Fruit fly (Drosophila melanogaster) whole organism, embryonic: ENCODE results near the gene tbrd-1.

Experiments
- Antp ChIP-seq: fragments of 200-800 bp; sonication (Bioruptor generic); optimal IDR thresholded peaks from 3 replicates; lab custom pipeline; 2016; ENCODE audit warnings: missing biosample characterization, missing genetic modification characterization
- Atf3 ChIP-seq: fragments of 200-800 bp; sonication (Bioruptor generic); optimal IDR thresholded peaks from 3 replicates; lab custom pipeline; 2016; ENCODE audit warnings: missing biosample characterization, missing genetic modification characterization
- CG10147 ChIP-seq: fragments of 200-800 bp; sonication (Bioruptor generic); optimal IDR thresholded peaks from 2 replicates; lab custom pipeline; 2019; ENCODE audit warnings: missing biosample characterization, mild to moderate bottlenecking, missing genetic modification characterization, moderate library complexity
- CG10366 ChIP-seq: fragments of 200-800 bp; sonication (Bioruptor generic); IDR thresholded peaks from 2 replicates; pipeline ENCODE4 v1.3.6; 2022; ENCODE audit warnings: missing biosample characterization, missing genetic modification characterization
- CG10979 ChIP-seq: fragments of 200-800 bp; sonication (Bioruptor generic); optimal IDR thresholded peaks from 2 replicates; lab custom pipeline; 2018; ENCODE audit warnings: missing biosample characterization, mild to moderate bottlenecking, missing genetic modification characterization, moderate library complexity
- CG11398 ChIP-seq: fragments of 200-800 bp; sonication (Bioruptor generic); optimal IDR thresholded peaks from 2 replicates; lab custom pipeline; 2016; ENCODE audit warnings: missing biosample characterization, missing genetic modification characterization
- CG12659 ChIP-seq: fragments of 200-800 bp; sonication (Bioruptor generic); optimal IDR thresholded peaks from 3 replicates; lab custom pipeline; 2017; ENCODE audit warnings: mild to moderate bottlenecking, missing biosample characterization, missing genetic modification reagents, missing genetic modification characterization
- CG13287 ChIP-seq: fragments of 200-800 bp; sonication (Bioruptor generic); IDR thresholded peaks from 2 replicates; pipeline ENCODE4 v1.3.6; 2022; ENCODE audit warnings: missing biosample characterization, missing genetic modification characterization; ENCODE audit not compliant: partially characterized antibody
- CG17328 ChIP-seq: fragments of 200-800 bp; sonication (Bioruptor generic); IDR thresholded peaks from 2 replicates; pipeline ENCODE4 v1.3.6; 2022; ENCODE audit warnings: missing biosample characterization, missing genetic modification characterization
- CG17912 ChIP-seq: fragments of 200-800 bp; sonication (Bioruptor generic); optimal IDR thresholded peaks from 2 replicates; lab custom pipeline; 2018; ENCODE audit warnings: missing biosample characterization, mild to moderate bottlenecking, missing genetic modification characterization
- CG18262 ChIP-seq: fragments of 200-800 bp; optimal IDR thresholded peaks from 3 replicates; lab custom pipeline; 2019; ENCODE audit warnings: missing biosample characterization, mild to moderate bottlenecking, missing genetic modification characterization, moderate library complexity
- CG31365 ChIP-seq: fragments of 200-800 bp; sonication (Bioruptor generic); optimal IDR thresholded peaks from 2 replicates; lab custom pipeline; 2018; ENCODE audit warnings: missing biosample characterization, mild to moderate bottlenecking, missing genetic modification characterization
- CG4854 ChIP-seq: fragments of 200-800 bp; sonication (Bioruptor generic); optimal IDR thresholded peaks from 2 replicates; lab custom pipeline; 2016; ENCODE audit warnings: missing biosample characterization, missing genetic modification characterization, inconsistent platforms
- CG6654 ChIP-seq: fragments of 200-800 bp; sonication (Bioruptor generic); optimal IDR thresholded peaks from 2 replicates; lab custom pipeline; 2017; ENCODE audit warnings: missing biosample characterization, mild to moderate bottlenecking, missing genetic modification characterization
- CG6689 ChIP-seq: fragments of 200-800 bp; sonication (Bioruptor generic); IDR thresholded peaks from 2 replicates; pipeline ENCODE4 v1.3.6; 2022; ENCODE audit warnings: missing biosample characterization, missing genetic modification characterization
- CG7839 ChIP-seq: fragments of 200-800 bp; sonication (Bioruptor generic); optimal IDR thresholded peaks from 3 replicates; lab custom pipeline; 2018; ENCODE audit warnings: missing biosample characterization, mild to moderate bottlenecking, missing genetic modification characterization, moderate library complexity
- CG8924 ChIP-seq: fragments of 200-800 bp; optimal IDR thresholded peaks from 3 replicates; lab custom pipeline; 2019; ENCODE audit warnings: missing biosample characterization, mild to moderate bottlenecking, missing genetic modification characterization, moderate library complexity
- Dek ChIP-seq: fragments of 200-800 bp; sonication (Bioruptor generic); optimal IDR thresholded peaks from 3 replicates; lab custom pipeline; 2019; ENCODE audit warnings: missing biosample characterization, mild to moderate bottlenecking, missing genetic modification characterization, moderate library complexity
- Drgx ChIP-seq: fragments of 200-800 bp; sonication (Bioruptor generic); IDR thresholded peaks from 2 replicates; pipeline ENCODE4 v1.3.6; 2022; ENCODE audit warnings: missing biosample characterization, missing genetic modification characterization
- Ets65A ChIP-seq: fragments of 200-800 bp; sonication (Bioruptor generic); peaks from one replicate; lab custom pipeline; 2016; ENCODE audit warnings: missing biosample characterization, missing genetic modification characterization
- Fer1 ChIP-seq: fragments of 200-800 bp; sonication (Bioruptor generic); optimal IDR thresholded peaks from 2 replicates; lab custom pipeline; 2017; ENCODE audit warnings: missing biosample characterization, mild to moderate bottlenecking, missing genetic modification characterization
- GATAe ChIP-seq: fragments of 200-800 bp; sonication (Bioruptor generic); conservative IDR thresholded peaks from 2 replicates; pipeline ENCODE4 v1.3.6; 2022; ENCODE audit warnings: missing biosample characterization, missing genetic modification characterization
- HLH3B ChIP-seq: fragments of 200-800 bp; sonication (Bioruptor generic); IDR thresholded peaks from 2 replicates; pipeline ENCODE4 v1.3.6; 2022; ENCODE audit warnings: missing biosample characterization, missing genetic modification characterization
- HLH4C ChIP-seq: fragments of 200-800 bp; sonication (Bioruptor generic); IDR thresholded peaks from 3 replicates; pipeline ENCODE4 v1.3.6; 2022; ENCODE audit warnings: missing biosample characterization, missing genetic modification characterization; ENCODE audit not compliant: partially characterized antibody
- HmgZ ChIP-seq: fragments of 200-800 bp; sonication (Bioruptor generic); optimal IDR thresholded peaks from 2 replicates; lab custom pipeline; 2018; ENCODE audit warnings: missing biosample characterization, mild to moderate bottlenecking, missing genetic modification characterization
- Hr51 ChIP-seq, 2 experiments: fragments of 200-800 bp; sonication (Bioruptor generic); optimal IDR thresholded peaks; 2 replicates in 1 of 2; 3 replicates in 1 of 2; lab custom pipeline; 2016 to 2018; ENCODE audit warnings: missing biosample characterization in 2 of 2, missing genetic modification characterization in 2 of 2, mild to moderate bottlenecking in 1 of 2, moderate library complexity in 1 of 2
- Optix ChIP-seq: fragments of 200-800 bp; sonication (Bioruptor generic); IDR thresholded peaks from 3 replicates; pipeline ENCODE4 v1.3.6; 2022; ENCODE audit warnings: missing biosample characterization, missing genetic modification characterization
- Ptx1 ChIP-seq: fragments of 200-800 bp; sonication (Bioruptor generic); IDR thresholded peaks from 2 replicates; pipeline ENCODE4 v1.3.6; 2022; ENCODE audit warnings: missing biosample characterization, missing genetic modification characterization
- Sry-β ChIP-seq: fragments of 200-800 bp; sonication (Bioruptor generic); optimal IDR thresholded peaks from 2 replicates; lab custom pipeline; 2018; ENCODE audit warnings: missing biosample characterization, mild to moderate bottlenecking, missing genetic modification characterization, moderate library complexity
- Ssrp ChIP-seq: fragments of 200-800 bp; sonication (Bioruptor generic); optimal IDR thresholded peaks from 2 replicates; lab custom pipeline; 2018; ENCODE audit warnings: missing biosample characterization, mild to moderate bottlenecking, missing genetic modification characterization, moderate library complexity
- az2 ChIP-seq: fragments of 200-800 bp; sonication (Bioruptor generic); optimal IDR thresholded peaks from 3 replicates; lab custom pipeline; 2016; ENCODE audit warnings: missing biosample characterization, missing genetic modification characterization
- bab2 ChIP-seq: fragments of 200-800 bp; sonication (Bioruptor generic); optimal IDR thresholded peaks from 2 replicates; lab custom pipeline; 2016; ENCODE audit warnings: missing biosample characterization, missing genetic modification characterization
- danr ChIP-seq: fragments of 200-800 bp; sonication (Bioruptor generic); IDR thresholded peaks from 2 replicates; pipeline ENCODE4 v1.3.6; 2022; ENCODE audit warnings: missing biosample characterization, missing genetic modification characterization
- dati ChIP-seq: fragments of 200-800 bp; sonication (Bioruptor generic); IDR thresholded peaks from 2 replicates; pipeline ENCODE4 v1.3.6; 2022; ENCODE audit warnings: missing biosample characterization, missing genetic modification characterization
- dmrt99B ChIP-seq: fragments of 200-800 bp; sonication (Bioruptor generic); optimal IDR thresholded peaks from 2 replicates; lab custom pipeline; 2018; ENCODE audit warnings: missing biosample characterization, mild to moderate bottlenecking, missing genetic modification characterization, moderate library complexity
- en ChIP-seq: fragments of 200-800 bp; sonication (Bioruptor generic); optimal IDR thresholded peaks from 2 replicates; lab custom pipeline; 2016; ENCODE audit warnings: missing biosample characterization, missing genetic modification characterization
- her ChIP-seq: fragments of 200-800 bp; sonication (Bioruptor generic); optimal IDR thresholded peaks from 2 replicates; lab custom pipeline; 2016; ENCODE audit warnings: missing biosample characterization, missing genetic modification characterization
- ind ChIP-seq: fragments of 200-800 bp; sonication (Bioruptor generic); optimal IDR thresholded peaks from 3 replicates; lab custom pipeline; 2016; ENCODE audit warnings: missing biosample characterization, missing genetic modification characterization
- lbe ChIP-seq: fragments of 200-800 bp; sonication (Bioruptor generic); optimal IDR thresholded peaks from 2 replicates; lab custom pipeline; 2016; ENCODE audit warnings: missing biosample characterization, mild to moderate bottlenecking, missing genetic modification characterization
- lola ChIP-seq, 3 experiments: fragments of >200 bp in 2 of 3; fragments of 200-800 bp in 1 of 3; sonication (Bioruptor generic) in 1 of 3; optimal IDR thresholded peaks; 2 replicates each; lab custom pipeline; 2017 to 2019; ENCODE audit warnings: missing biosample characterization in 3 of 3, missing genetic modification characterization in 3 of 3, mild to moderate bottlenecking in 1 of 3, moderate library complexity in 1 of 3
- nmo ChIP-seq: fragments of 200-800 bp; sonication (Bioruptor generic); optimal IDR thresholded peaks from 2 replicates; lab custom pipeline; 2018; ENCODE audit warnings: missing biosample characterization, mild to moderate bottlenecking, missing genetic modification characterization, moderate library complexity
- p53 ChIP-seq: fragments of 200-800 bp; sonication (Bioruptor generic); optimal IDR thresholded peaks from 2 replicates; lab custom pipeline; 2016; ENCODE audit warnings: missing biosample characterization, missing genetic modification characterization
- pb ChIP-seq: fragments of 200-800 bp; sonication (Bioruptor generic); optimal IDR thresholded peaks from 3 replicates; lab custom pipeline; 2016; ENCODE audit warnings: missing biosample characterization, missing genetic modification characterization
- peb ChIP-seq: fragments of 200-800 bp; sonication (Bioruptor generic); IDR thresholded peaks from 2 replicates; pipeline ENCODE4 v1.3.6; 2022; ENCODE audit warnings: missing biosample characterization, missing genetic modification characterization
- pzg ChIP-seq: fragments of 200-800 bp; sonication (Bioruptor generic); optimal IDR thresholded peaks from 3 replicates; lab custom pipeline; 2018; ENCODE audit warnings: missing biosample characterization, mild to moderate bottlenecking, missing genetic modification characterization, moderate library complexity
- sc ChIP-seq, 3 experiments: fragments of >200 bp in 2 of 3; fragments of 200-800 bp in 1 of 3; sonication (Bioruptor generic) in 1 of 3; optimal IDR thresholded peaks; 2 replicates in 2 of 3; 3 replicates in 1 of 3; lab custom pipeline; 2017; ENCODE audit warnings: mild to moderate bottlenecking in 1 of 3, missing biosample characterization in 1 of 3, missing genetic modification characterization in 1 of 3, missing genetic modification reagents in 1 of 3
- sd ChIP-seq: fragments of 200-800 bp; sonication (Bioruptor generic); optimal IDR thresholded peaks from 3 replicates; lab custom pipeline; 2018; ENCODE audit warnings: missing biosample characterization, mild to moderate bottlenecking, missing genetic modification characterization, moderate library complexity
- vnd ChIP-seq: fragments of 200-800 bp; sonication (Bioruptor generic); IDR thresholded peaks from 3 replicates; pipeline ENCODE4 v1.3.6; 2022; ENCODE audit warnings: missing biosample characterization, missing genetic modification characterization; ENCODE audit not compliant: partially characterized antibody
- zfh1 ChIP-seq: fragments of 200-800 bp; sonication (Bioruptor generic); IDR thresholded peaks from 3 replicates; pipeline ENCODE4 v1.3.6; 2022; ENCODE audit warnings: missing biosample characterization, missing genetic modification characterization

tbrd-1 gene

dm6 chr3R:23919366-23919765, 26.0 kb upstream of the tbrd-1 start (continued):
- TF ChIP-seq CG7839 (tag; lab: Kevin White, UChicago) (peak; percentile 20), HmgZ (tag; lab: Kevin White, UChicago) (peak; percentile 43), CG31365 (tag; lab: Kevin White, UChicago) (peak; percentile 69)

- peak; percentile 1 for TF ChIP-seq az2 (GFP tag; lab: Kevin White, UChicago)
- TF ChIP-seq dati (GFP tag; lab: Robert Waterston, UW), result no peak
- TF ChIP-seq Drgx (GFP tag; lab: Robert Waterston, UW), result peak; percentile 57
- TF ChIP-seq CG4854, result no peak
- TF ChIP-seq nmo (GFP tag; lab: Kevin White, UChicago), result peak; percentile 3
- TF ChIP-seq sd (tag; lab: Kevin White, UChicago), result no peak
- TF ChIP-seq CG12659 (GFP tag; lab: Kevin White, UChicago), result no peak
- TF ChIP-seq CG10147 (GFP tag; lab: Kevin White, UChicago), result no peak
- TF ChIP-seq Hr51 (GFP tag; optimal IDR thresholded peaks at IDR 0.05; lab: Kevin White, UChicago), result peak in 1 of 2 experiments; percentile 3
- TF ChIP-seq pzg (GFP tag; lab: Kevin White, UChicago), result no peak
- no peak for TF ChIP-seq CG10366 (GFP tag; lab: Robert Waterston, UW)
- TF ChIP-seq HLH4C (GFP tag; lab: Robert Waterston, UW), result no peak
- TF ChIP-seq CG17912 (GFP tag; lab: Kevin White, UChicago), result no peak
- TF ChIP-seq lbe (GFP tag; lab: Kevin White, UChicago), result peak; percentile 33
- TF ChIP-seq CG6654 (GFP tag; lab: Kevin White, UChicago), result no peak
- no peak for TF ChIP-seq Dek (tag; lab: Kevin White, UChicago)
- TF ChIP-seq sc (optimal IDR thresholded peaks at IDR 0.05; lab: Kevin White, UChicago), result no peak
- TF ChIP-seq sc (GFP tag; optimal IDR thresholded peaks at IDR 0.05; lab: Kevin White, UChicago), result no peak
- no peak for TF ChIP-seq bab2 (GFP tag; lab: Kevin White, UChicago)
- no peak for TF ChIP-seq vnd
- no peak for TF ChIP-seq CG8924 (tag; lab: Kevin White, UChicago)
- TF ChIP-seq CG17328 (GFP tag; lab: Robert Waterston, UW), result no peak
- no peak for TF ChIP-seq lola (GFP tag; optimal IDR thresholded peaks at IDR 0.05; lab: Kevin White, UChicago)
- TF ChIP-seq Ptx1 (GFP tag; lab: Robert Waterston, UW), result 0 out of 2 replicates have a peak, but pooled peaks have one; percentile 24
- no peak for TF ChIP-seq Sry-β (GFP tag; lab: Kevin White, UChicago)
- TF ChIP-seq Ets65A (GFP tag; lab: Kevin White, UChicago), result peak; percentile 53
- TF ChIP-seq Antp (GFP tag; lab: Kevin White, UChicago), result no peak
- no peak for TF ChIP-seq p53 (GFP tag; lab: Kevin White, UChicago)
- no peak for TF ChIP-seq danr (GFP tag; lab: Robert Waterston, UW)
- TF ChIP-seq zfh1, result no peak
- peak; percentile 1 for TF ChIP-seq ind (GFP tag; lab: Kevin White, UChicago)
- no peak for TF ChIP-seq CG11398 (GFP tag; lab: Kevin White, UChicago)
- TF ChIP-seq Fer1 (GFP tag; lab: Kevin White, UChicago), result no peak
- TF ChIP-seq CG6689, result no peak
- TF ChIP-seq HLH3B (GFP tag; lab: Robert Waterston, UW), result 0 out of 2 replicates have a peak, but pooled peaks have one; percentile 5
- TF ChIP-seq peb (GFP tag; lab: Robert Waterston, UW), result no peak
- TF ChIP-seq Atf3 (GFP tag; lab: Kevin White, UChicago), result no peak
- TF ChIP-seq CG18262 (tag; lab: Kevin White, UChicago), result peak; percentile 5
- TF ChIP-seq CG13287, result no peak
- TF ChIP-seq dmrt99B (tag; lab: Kevin White, UChicago), result no peak
- no peak for TF ChIP-seq en (GFP tag; lab: Kevin White, UChicago)
- TF ChIP-seq GATAe, result no peak
- TF ChIP-seq Optix, result no peak
- TF ChIP-seq Ssrp (tag; lab: Kevin White, UChicago), result no peak
- no peak for TF ChIP-seq her (GFP tag; lab: Kevin White, UChicago)
- no peak for TF ChIP-seq pb (GFP tag; lab: Kevin White, UChicago)
- peak; percentile 21 for TF ChIP-seq CG10979 (tag; lab: Kevin White, UChicago)
These were observed 22.6 kb upstream of the tbrd-1 start for dm6 chr3R:23915967-23916366.
